Fruit fly (Drosophila melanogaster): ENCODE measurements around the gene CG11882.

CG11882 gene

dm6 chr3R:29138961-29139527, 8.9 kb downstream of the CG11882 start:
- TF ChIP-seq CTCF (optimal IDR thresholded peaks at IDR 0.05) (no peak), CG8478 (optimal IDR thresholded peaks at IDR 0.05) (no peak)

- TF ChIP-seq CG8478 (optimal IDR thresholded peaks at IDR 0.05) (no peak), CTCF (optimal IDR thresholded peaks at IDR 0.05) (no peak)
Measured at dm6 chr3R:29138407-29138806, 9.6 kb downstream of the CG11882 start, which contains the start of the genes Alg13 and superdeath. Gene Alg13, minus strand, starts transcription at chr3R:29138573. Gene superdeath, plus strand, starts transcription at chr3R:29138662.

dm6 chr3R:29130902-29131621, 16.9 kb downstream of the CG11882 start, which contains the start of the genes dgt6 and Vha100-1:
Gene dgt6, minus strand, starts transcription at chr3R:29130972.
Gene Vha100-1, plus strand, starts transcription at chr3R:29131193.
- peak in 1 of 2 experiments; percentile 31 for TF ChIP-seq CTCF (optimal IDR thresholded peaks at IDR 0.05)
- TF ChIP-seq CG8478 (optimal IDR thresholded peaks at IDR 0.05), result no peak

dm6 chr3R:29124128-29124527, 23.8 kb downstream of the CG11882 start:
- TF ChIP-seq CTCF (optimal IDR thresholded peaks at IDR 0.05) (no peak), CG8478 (optimal IDR thresholded peaks at IDR 0.05) (no peak)

dm6 chr3R:29122817-29123611, 25.0 kb downstream of the CG11882 start, which contains the start of the genes yem and Ctl2:
Gene yem, minus strand, starts transcription at chr3R:29122879.
Gene Ctl2, plus strand, starts transcription at chr3R:29123370.
- TF ChIP-seq CG8478 (optimal IDR thresholded peaks at IDR 0.05), result no peak
- no peak for TF ChIP-seq CTCF (optimal IDR thresholded peaks at IDR 0.05)

- TF ChIP-seq CTCF (optimal IDR thresholded peaks at IDR 0.05), result no peak
- no peak for TF ChIP-seq CG8478 (optimal IDR thresholded peaks at IDR 0.05)
Measured at dm6 chr3R:29116167-29116725, 31.7 kb downstream of the CG11882 start, which contains the start of gene Atg14. Gene Atg14, plus strand, starts transcription at chr3R:29116391.

dm6 chr3R:29113392-29113791, 34.6 kb downstream of the CG11882 start:
- no peak for TF ChIP-seq CTCF (optimal IDR thresholded peaks at IDR 0.05)
- no peak for TF ChIP-seq CG8478 (optimal IDR thresholded peaks at IDR 0.05)

dm6 chr3R:29112398-29113150, 35.4 kb downstream of the CG11882 start, which contains the start of the genes alpha-Man-Ib and Pdhb:
Gene alpha-Man-Ib, minus strand, starts transcription at chr3R:29112822.
Gene Pdhb, plus strand, starts transcription at chr3R:29113071.
- TF ChIP-seq CTCF (optimal IDR thresholded peaks at IDR 0.05) (no peak), CG8478 (optimal IDR thresholded peaks at IDR 0.05) (no peak)

- TF ChIP-seq CTCF (optimal IDR thresholded peaks at IDR 0.05) (no peak), CG8478 (optimal IDR thresholded peaks at IDR 0.05) (no peak)
Measured at dm6 chr3R:29111795-29112194, 36.2 kb downstream of the CG11882 start.

- TF ChIP-seq CG8478 (optimal IDR thresholded peaks at IDR 0.05) (no peak), CTCF (optimal IDR thresholded peaks at IDR 0.05) (no peak)
Measured at dm6 chr3R:29103227-29103626, 44.7 kb downstream of the CG11882 start.

- TF ChIP-seq CTCF (optimal IDR thresholded peaks at IDR 0.05), result no peak
- TF ChIP-seq CG8478 (optimal IDR thresholded peaks at IDR 0.05), result no peak
Measured at dm6 chr3R:29098022-29098421, 50.0 kb downstream of the CG11882 start.
